Fruit fly (Drosophila melanogaster) whole organism, embryonic: ENCODE data around the gene CG32720.

Experiments used
- Asciz ChIP-seq: fragments of 200-800 bp; sonication (Bioruptor generic); optimal IDR thresholded peaks from 2 replicates; lab custom pipeline; 2017; ENCODE audit warnings: missing biosample characterization, mild to moderate bottlenecking, missing genetic modification characterization, missing genetic modification reagents
- CG10543 ChIP-seq: fragments of 200-800 bp; sonication (Bioruptor generic); optimal IDR thresholded peaks from 3 replicates; lab custom pipeline; 2017; ENCODE audit warnings: missing biosample characterization, mild to moderate bottlenecking, missing genetic modification characterization, moderate library complexity
- CG11504 ChIP-seq: fragments of 200-800 bp; sonication (Bioruptor generic); optimal IDR thresholded peaks from 3 replicates; lab custom pipeline; 2019; ENCODE audit warnings: missing biosample characterization, mild to moderate bottlenecking, missing genetic modification characterization, moderate library complexity
- CG11695 ChIP-seq: fragments of 200-800 bp; sonication (Bioruptor generic); IDR thresholded peaks from 3 replicates; pipeline ENCODE4 v1.3.6; 2022; ENCODE audit warnings: missing biosample characterization, missing genetic modification characterization
- CG12071 ChIP-seq: fragments of 200-800 bp; sonication (Bioruptor generic); optimal IDR thresholded peaks from 3 replicates; lab custom pipeline; 2018; ENCODE audit warnings: missing biosample characterization, mild to moderate bottlenecking, missing genetic modification characterization
- CG12299 ChIP-seq: fragments of 200-800 bp; sonication (Bioruptor generic); optimal IDR thresholded peaks from 2 replicates; lab custom pipeline; 2018; ENCODE audit warnings: missing biosample characterization, mild to moderate bottlenecking, missing genetic modification characterization
- CG12391 ChIP-seq: fragments of 200-800 bp; sonication (Bioruptor generic); optimal IDR thresholded peaks from 3 replicates; lab custom pipeline; 2018; ENCODE audit warnings: missing biosample characterization, mild to moderate bottlenecking, missing genetic modification characterization, moderate library complexity
- CG13424 ChIP-seq: fragments of 200-800 bp; sonication (Bioruptor generic); optimal IDR thresholded peaks from 2 replicates; lab custom pipeline; 2019; ENCODE audit warnings: missing biosample characterization, mild to moderate bottlenecking, missing genetic modification characterization, moderate library complexity
- CG1603 ChIP-seq: fragments of 200-800 bp; sonication (Bioruptor generic); optimal IDR thresholded peaks from 2 replicates; lab custom pipeline; 2019; ENCODE audit warnings: missing biosample characterization, mild to moderate bottlenecking, missing genetic modification characterization, moderate library complexity
- CG2712 ChIP-seq: fragments of 200-800 bp; optimal IDR thresholded peaks from 3 replicates; lab custom pipeline; 2019; ENCODE audit warnings: missing biosample characterization, mild to moderate bottlenecking, missing genetic modification characterization, moderate library complexity
- CG33557 ChIP-seq: fragments of 200-800 bp; sonication (Bioruptor generic); optimal IDR thresholded peaks from 2 replicates; lab custom pipeline; 2019; ENCODE audit warnings: missing biosample characterization, mild to moderate bottlenecking, missing genetic modification characterization, moderate library complexity
- CG3407 ChIP-seq: fragments of 200-800 bp; sonication (Bioruptor generic); optimal IDR thresholded peaks from 2 replicates; lab custom pipeline; 2018; ENCODE audit warnings: missing biosample characterization, mild to moderate bottlenecking, missing genetic modification characterization
- CG3995 ChIP-seq: fragments of 200-800 bp; sonication (Bioruptor generic); optimal IDR thresholded peaks from 3 replicates; lab custom pipeline; 2016; ENCODE audit warnings: missing biosample characterization, missing genetic modification characterization
- CG42726 ChIP-seq: fragments of 200-800 bp; sonication (Bioruptor generic); IDR thresholded peaks from 2 replicates; pipeline ENCODE4 v1.3.6; 2022; ENCODE audit warnings: missing biosample characterization, missing genetic modification characterization; ENCODE audit not compliant: partially characterized antibody
- CG5180 ChIP-seq: fragments of 200-800 bp; sonication (Bioruptor generic); optimal IDR thresholded peaks from 3 replicates; lab custom pipeline; 2017; ENCODE audit warnings: missing biosample characterization, missing genetic modification characterization, mild to moderate bottlenecking, moderate library complexity, missing genetic modification reagents
- CG8924 ChIP-seq: fragments of 200-800 bp; optimal IDR thresholded peaks from 3 replicates; lab custom pipeline; 2019; ENCODE audit warnings: missing biosample characterization, mild to moderate bottlenecking, missing genetic modification characterization, moderate library complexity
- D ChIP-seq, 2 experiments: fragments of 200-800 bp in 1 of 2; fragments of >200 bp in 1 of 2; sonication (Bioruptor generic) in 1 of 2; optimal IDR thresholded peaks; 2 replicates in 1 of 2; 3 replicates in 1 of 2; lab custom pipeline; 2017; ENCODE audit warnings: mild to moderate bottlenecking in 1 of 2, missing biosample characterization in 1 of 2, missing genetic modification characterization in 1 of 2, missing genetic modification reagents in 1 of 2
- Deaf1 ChIP-seq: fragments of 200-800 bp; optimal IDR thresholded peaks from 3 replicates; lab custom pipeline; 2019; ENCODE audit warnings: missing biosample characterization, mild to moderate bottlenecking, missing genetic modification characterization, moderate library complexity
- Drgx ChIP-seq: fragments of 200-800 bp; sonication (Bioruptor generic); IDR thresholded peaks from 2 replicates; pipeline ENCODE4 v1.3.6; 2022; ENCODE audit warnings: missing biosample characterization, missing genetic modification characterization
- E2f1 ChIP-seq: fragments of 200-800 bp; sonication (Bioruptor generic); IDR thresholded peaks from 2 replicates; pipeline ENCODE4 v1.3.6; 2022; ENCODE audit warnings: missing biosample characterization, missing genetic modification characterization
- Fer1 ChIP-seq: fragments of 200-800 bp; sonication (Bioruptor generic); optimal IDR thresholded peaks from 2 replicates; lab custom pipeline; 2017; ENCODE audit warnings: missing biosample characterization, mild to moderate bottlenecking, missing genetic modification characterization
- HLH3B ChIP-seq: fragments of 200-800 bp; sonication (Bioruptor generic); IDR thresholded peaks from 2 replicates; pipeline ENCODE4 v1.3.6; 2022; ENCODE audit warnings: missing biosample characterization, missing genetic modification characterization
- Hr78 ChIP-seq, 2 experiments: fragments of 200-800 bp in 1 of 2; fragments of >200 bp in 1 of 2; sonication (Bioruptor generic) in 1 of 2; optimal IDR thresholded peaks; 2 replicates each; lab custom pipeline; 2017 to 2019; ENCODE audit warnings: missing biosample characterization in 2 of 2, missing genetic modification characterization in 2 of 2, mild to moderate bottlenecking in 1 of 2, moderate library complexity in 1 of 2
- Lhr ChIP-seq: fragments of 200-800 bp; sonication (Bioruptor generic); optimal IDR thresholded peaks from 3 replicates; lab custom pipeline; 2017; ENCODE audit warnings: mild to moderate bottlenecking, missing biosample characterization, missing genetic modification reagents, missing genetic modification characterization
- PHDP ChIP-seq: fragments of 200-800 bp; sonication (Bioruptor generic); optimal IDR thresholded peaks from 3 replicates; lab custom pipeline; 2018; ENCODE audit warnings: missing biosample characterization, mild to moderate bottlenecking, missing genetic modification characterization, moderate library complexity
- ac ChIP-seq: fragments of 200-800 bp; sonication (Bioruptor generic); optimal IDR thresholded peaks from 3 replicates; lab custom pipeline; 2017; ENCODE audit warnings: missing biosample characterization, mild to moderate bottlenecking, missing genetic modification characterization
- chinmo ChIP-seq: fragments of 200-800 bp; sonication (Bioruptor generic); IDR thresholded peaks from 4 replicates; pipeline ENCODE4 v1.3.6; 2022; ENCODE audit warnings: missing biosample characterization, missing genetic modification characterization; ENCODE audit not compliant: partially characterized antibody
- disco-r ChIP-seq: fragments of 200-800 bp; sonication (Bioruptor generic); optimal IDR thresholded peaks from 2 replicates; lab custom pipeline; 2016; ENCODE audit warnings: missing biosample characterization, missing genetic modification characterization
- fd64A ChIP-seq: fragments of 200-800 bp; sonication (Bioruptor generic); optimal IDR thresholded peaks from 3 replicates; lab custom pipeline; 2018; ENCODE audit warnings: missing biosample characterization, mild to moderate bottlenecking, missing genetic modification characterization
- gce ChIP-seq: fragments of 200-800 bp; sonication (Bioruptor generic); IDR thresholded peaks from 3 replicates; pipeline ENCODE4 v1.3.6; 2022; ENCODE audit warnings: missing biosample characterization, missing genetic modification characterization
- gcm ChIP-seq: fragments of 200-800 bp; sonication (Bioruptor generic); optimal IDR thresholded peaks from 2 replicates; lab custom pipeline; 2019; ENCODE audit warnings: missing biosample characterization, mild to moderate bottlenecking, missing genetic modification characterization, moderate library complexity
- grn ChIP-seq: fragments of 200-800 bp; sonication (Bioruptor generic); optimal IDR thresholded peaks from 3 replicates; lab custom pipeline; 2017; ENCODE audit warnings: missing biosample characterization, missing genetic modification characterization
- hkb ChIP-seq, 2 experiments: fragments of 200-800 bp in 1 of 2; fragments of >200 bp in 1 of 2; sonication (Bioruptor generic) in 1 of 2; IDR thresholded peaks in 1 of 2; optimal IDR thresholded peaks in 1 of 2; 2 replicates each; pipeline versions ENCODE4 v1.3.6 to Lab custom; 2017 to 2022; ENCODE audit warnings: missing biosample characterization in 1 of 2, missing genetic modification characterization in 1 of 2
- lab ChIP-seq: fragments of 200-800 bp; sonication (Bioruptor generic); optimal IDR thresholded peaks from 3 replicates; lab custom pipeline; 2017; ENCODE audit warnings: missing biosample characterization, missing genetic modification characterization, mild to moderate bottlenecking, moderate library complexity, missing genetic modification reagents
- lola ChIP-seq, 3 experiments: fragments of >200 bp in 2 of 3; fragments of 200-800 bp in 1 of 3; sonication (Bioruptor generic) in 1 of 3; optimal IDR thresholded peaks; 2 replicates each; lab custom pipeline; 2017 to 2019; ENCODE audit warnings: missing biosample characterization in 3 of 3, missing genetic modification characterization in 3 of 3, mild to moderate bottlenecking in 1 of 3, moderate library complexity in 1 of 3
- lov ChIP-seq, 2 experiments: fragments of 200-800 bp in 1 of 2; fragments of >200 bp in 1 of 2; sonication (Bioruptor generic) in 1 of 2; IDR thresholded peaks in 1 of 2; optimal IDR thresholded peaks in 1 of 2; 2 replicates in 1 of 2; 3 replicates in 1 of 2; pipeline versions ENCODE4 v1.3.6 to Lab custom; 2017 to 2022; ENCODE audit warnings: missing biosample characterization in 1 of 2, missing genetic modification characterization in 1 of 2
- nau ChIP-seq: fragments of 200-800 bp; sonication (Bioruptor generic); optimal IDR thresholded peaks from 3 replicates; lab custom pipeline; 2017; ENCODE audit warnings: missing biosample characterization, mild to moderate bottlenecking, missing genetic modification characterization, missing genetic modification reagents
- nerfin-1 ChIP-seq: fragments of 200-800 bp; sonication (Bioruptor generic); optimal IDR thresholded peaks from 3 replicates; lab custom pipeline; 2019; ENCODE audit warnings: missing biosample characterization, mild to moderate bottlenecking, missing genetic modification characterization, moderate library complexity
- odd ChIP-seq: fragments of 200-800 bp; sonication (Bioruptor generic); optimal IDR thresholded peaks from 2 replicates; lab custom pipeline; 2017; ENCODE audit warnings: missing biosample characterization, mild to moderate bottlenecking, missing genetic modification characterization
- pan ChIP-seq, 4 experiments: fragments of >200 bp in 3 of 4; fragments of 200-800 bp in 1 of 4; sonication (Bioruptor generic) in 1 of 4; optimal IDR thresholded peaks in 3 of 4; IDR thresholded peaks in 1 of 4; 2 replicates each; pipeline versions ENCODE4 v1.3.6 to Lab custom; 2017 to 2022; ENCODE audit warnings: missing biosample characterization in 2 of 4, missing genetic modification characterization in 2 of 4, mixed read lengths in 1 of 4
- shn ChIP-seq: fragments of 200-800 bp; sonication (Bioruptor generic); optimal IDR thresholded peaks from 3 replicates; lab custom pipeline; 2016; ENCODE audit warnings: missing biosample characterization, missing genetic modification characterization
- sim ChIP-seq: fragments of 200-800 bp; sonication (Bioruptor generic); IDR thresholded peaks from 2 replicates; pipeline ENCODE4 v1.3.6; 2022; ENCODE audit warnings: missing biosample characterization, missing genetic modification characterization
- slou ChIP-seq: fragments of 200-800 bp; sonication (Bioruptor generic); optimal IDR thresholded peaks from 3 replicates; lab custom pipeline; 2016; ENCODE audit warnings: missing biosample characterization, missing genetic modification characterization
- tll ChIP-seq, 2 experiments: fragments of 200-800 bp in 1 of 2; fragments of >200 bp in 1 of 2; sonication (Bioruptor generic) in 1 of 2; optimal IDR thresholded peaks; 2 replicates each; lab custom pipeline; 2017 to 2019; ENCODE audit warnings: missing biosample characterization in 2 of 2, missing genetic modification characterization in 2 of 2, mild to moderate bottlenecking in 1 of 2, moderate library complexity in 1 of 2
- z ChIP-seq: fragments of 200-800 bp; sonication (Bioruptor generic); IDR thresholded peaks from 3 replicates; pipeline ENCODE4 v1.3.6; 2022; ENCODE audit warnings: missing biosample characterization, missing genetic modification characterization

Gene CG32720

dm6 chrX:7553446-7553845 lies 16.7 kb upstream of the CG32720 start (continued):
- TF ChIP-seq ac (GFP tag; lab: Kevin White, UChicago) (peak; percentile 61), CG5180 (GFP tag; lab: Kevin White, UChicago) (peak; percentile 4), sim (GFP tag; lab: Robert Waterston, UW) (0 out of 2 replicates have a peak, but pooled peaks have one; percentile 44), CG11695 (GFP tag; lab: Robert Waterston, UW) (0 out of 3 replicates have a peak, but pooled peaks have one; percentile 9), CG2712 (tag; lab: Kevin White, UChicago) (peak; percentile 28), CG12071 (peak; percentile 34), z (peak; percentile 55; the same call in 1 of the 3 replicates), CG8924 (tag; lab: Kevin White, UChicago) (peak; percentile 11), lab (GFP tag; lab: Kevin White, UChicago) (peak; percentile 24), CG42726 (GFP tag; lab: Robert Waterston, UW) (no peak), CG11504 (peak; percentile 12), HLH3B (peak; percentile 40; the same call in 1 of the 2 replicates), pan (optimal IDR thresholded peaks at IDR 0.05; lab: Kevin White, UChicago) (no peak), pan (GFP tag; optimal IDR thresholded peaks at IDR 0.05 in 1 of 2, IDR thresholded peaks at IDR 0.05 in 1 of 2) (peak in 1 of 2 experiments; percentile 40), CG12299 (tag; lab: Kevin White, UChicago) (no peak), chinmo (GFP tag; lab: Robert Waterston, UW) (0 out of 4 replicates have a peak, but pooled peaks have one; percentile 18), Fer1 (no peak), lov (optimal IDR thresholded peaks at IDR 0.05; lab: Kevin White, UChicago) (no peak), lov (GFP tag; IDR thresholded peaks at IDR 0.05; lab: Robert Waterston, UW) (no peak), CG3995 (GFP tag; lab: Kevin White, UChicago) (no peak), nau (GFP tag; lab: Kevin White, UChicago) (peak; percentile 29), PHDP (peak; percentile 47), lola (GFP tag; optimal IDR thresholded peaks at IDR 0.05; lab: Kevin White, UChicago) (peak in 1 of 3 experiments; percentile 50), CG1603 (peak; percentile 45), Drgx (GFP tag; lab: Robert Waterston, UW) (no peak), D (optimal IDR thresholded peaks at IDR 0.05; lab: Kevin White, UChicago) (no peak), D (GFP tag; optimal IDR thresholded peaks at IDR 0.05; lab: Kevin White, UChicago) (peak; percentile 58), gcm (peak; percentile 57), Asciz (GFP tag; lab: Kevin White, UChicago) (peak; percentile 19), gce (peak; percentile 63; the same call in 1 of the 3 replicates), tll (GFP tag; optimal IDR thresholded peaks at IDR 0.05; lab: Kevin White, UChicago) (peak in 1 of 2 experiments; percentile 70), CG12391 (tag; lab: Kevin White, UChicago) (peak; percentile 5), grn (GFP tag; lab: Kevin White, UChicago) (peak; percentile 3), CG10543 (peak; percentile 37), CG33557 (GFP tag; lab: Kevin White, UChicago) (peak; percentile 77), Hr78 (GFP tag; optimal IDR thresholded peaks at IDR 0.05; lab: Kevin White, UChicago) (peak in 1 of 2 experiments; percentile 65), CG13424 (peak; percentile 36), shn (GFP tag; lab: Kevin White, UChicago) (no peak), E2f1 (GFP tag; lab: Robert Waterston, UW) (peak; percentile 7; the same call in 1 of the 2 replicates), hkb (optimal IDR thresholded peaks at IDR 0.05; lab: Kevin White, UChicago) (no peak), hkb (GFP tag; IDR thresholded peaks at IDR 0.05; lab: Robert Waterston, UW) (peak; percentile 52), nerfin-1 (peak; percentile 17), Deaf1 (tag; lab: Kevin White, UChicago) (peak; percentile 3), odd (GFP tag; lab: Kevin White, UChicago) (peak; percentile 49), disco-r (GFP tag; lab: Kevin White, UChicago) (no peak), slou (no peak), Lhr (GFP tag; lab: Kevin White, UChicago) (peak; percentile 19), fd64A (GFP tag; lab: Kevin White, UChicago) (peak; percentile 61), CG3407 (GFP tag; lab: Kevin White, UChicago) (peak; percentile 61)
